Fruit fly (Drosophila melanogaster): ENCODE measurements around the gene cas.
A peak's percentile ranks its signal among the peaks of the same experiment; 100 is the strongest.

The cas gene

dm6 chr3R:5685269-5686048 lies 31.1 kb downstream of the cas start, which contains the start of the genes Rab23 and plx:
Gene Rab23 (minus strand): TSS chr3R:5685434.
Gene plx (plus strand): TSS chr3R:5685855.
- no peak for TF ChIP-seq CG14860 (GFP tag; IDR thresholded peaks at IDR 0.05; ENCODE audit: partially characterized antibody)
- TF ChIP-seq gem (tag; optimal IDR thresholded peaks at IDR 0.05) = peak; percentile 27
- no peak for TF ChIP-seq NC2β (GFP tag; optimal IDR thresholded peaks at IDR 0.05)
- TF ChIP-seq Hmx (GFP tag; optimal IDR thresholded peaks at IDR 0.05) = no peak
- TF ChIP-seq Gug (GFP tag; IDR thresholded peaks at IDR 0.05) = no peak
- TF ChIP-seq CG17612 (GFP tag; IDR thresholded peaks at IDR 0.05) = no peak
- TF ChIP-seq CG34376 (GFP tag; optimal IDR thresholded peaks at IDR 0.05) = no peak
- no peak for TF ChIP-seq CG32532 (GFP tag; IDR thresholded peaks at IDR 0.05)
- TF ChIP-seq ase (GFP tag; IDR thresholded peaks at IDR 0.05) = no peak
- TF ChIP-seq Bteb2 (GFP tag; optimal IDR thresholded peaks at IDR 0.05) = no peak
- TF ChIP-seq oc (tag; optimal IDR thresholded peaks at IDR 0.05) = no peak
- no peak for TF ChIP-seq CG1832 (GFP tag; optimal IDR thresholded peaks at IDR 0.05)
- no peak for TF ChIP-seq pros (GFP tag; optimal IDR thresholded peaks at IDR 0.05)
- no peak for TF ChIP-seq stc (GFP tag; IDR thresholded peaks at IDR 0.05)
- no peak for TF ChIP-seq dpn (GFP tag; optimal IDR thresholded peaks at IDR 0.05)
- TF ChIP-seq cwo (GFP tag; optimal IDR thresholded peaks at IDR 0.05) = no peak
- peak; percentile 27 for TF ChIP-seq Abd-B (GFP tag; optimal IDR thresholded peaks at IDR 0.05)
- peak; percentile 41; the same call in 1 of the 2 replicates for TF ChIP-seq bbx (GFP tag; IDR thresholded peaks at IDR 0.05; ENCODE audit: partially characterized antibody)
- no peak for TF ChIP-seq sens-2 (GFP tag; IDR thresholded peaks at IDR 0.05)
- peak; percentile 93 for TF ChIP-seq pzg (GFP tag; optimal IDR thresholded peaks at IDR 0.05)
- TF ChIP-seq CG11723 (GFP tag; optimal IDR thresholded peaks at IDR 0.05) = no peak
- TF ChIP-seq CG6272 (GFP tag; IDR thresholded peaks at IDR 0.05) = no peak
- TF ChIP-seq trem (tag; optimal IDR thresholded peaks at IDR 0.05) = peak; percentile 39
- no peak for TF ChIP-seq CG7271 (tag; optimal IDR thresholded peaks at IDR 0.05)
- no peak for TF ChIP-seq CG9215 (GFP tag; IDR thresholded peaks at IDR 0.05)
- no peak for TF ChIP-seq sima (GFP tag; optimal IDR thresholded peaks at IDR 0.05)
- peak; percentile 49 for TF ChIP-seq CoRest (tag; optimal IDR thresholded peaks at IDR 0.05)
- no peak for TF ChIP-seq dimm (GFP tag; IDR thresholded peaks at IDR 0.05)
- TF ChIP-seq Hr3 (GFP tag; optimal IDR thresholded peaks at IDR 0.05) = no peak
- no peak for TF ChIP-seq CG3726 (GFP tag; IDR thresholded peaks at IDR 0.05)
- no peak for TF ChIP-seq ham (GFP tag; IDR thresholded peaks at IDR 0.05)
- TF ChIP-seq CHES-1-like (GFP tag; optimal IDR thresholded peaks at IDR 0.05) = no peak
- TF ChIP-seq aop (GFP tag; IDR thresholded peaks at IDR 0.05) = no peak
- TF ChIP-seq CG14667 (GFP tag; IDR thresholded peaks at IDR 0.05) = no peak
- TF ChIP-seq Optix (GFP tag; IDR thresholded peaks at IDR 0.05) = no peak
- no peak for TF ChIP-seq CG10321 (GFP tag; IDR thresholded peaks at IDR 0.05)
- TF ChIP-seq run (tag; optimal IDR thresholded peaks at IDR 0.05) = no peak
- no peak for TF ChIP-seq fd102C (GFP tag; optimal IDR thresholded peaks at IDR 0.05)
- peak; percentile 67 for TF ChIP-seq CG1603 (tag; optimal IDR thresholded peaks at IDR 0.05)
- TF ChIP-seq so (GFP tag; IDR thresholded peaks at IDR 0.05) = no peak
- TF ChIP-seq Dref (GFP tag; IDR thresholded peaks at IDR 0.05) = peak; percentile 46
- TF ChIP-seq Awh (GFP tag; IDR thresholded peaks at IDR 0.05) = no peak
- TF ChIP-seq hth (optimal IDR thresholded peaks at IDR 0.05) = no peak
- TF ChIP-seq CG3065 (GFP tag; optimal IDR thresholded peaks at IDR 0.05) = no peak
- no peak for TF ChIP-seq caup (GFP tag; optimal IDR thresholded peaks at IDR 0.05; ENCODE audit: severe bottlenecking)
- TF ChIP-seq CG6791 (GFP tag; IDR thresholded peaks at IDR 0.05; ENCODE audit: partially characterized antibody) = no peak
- no peak for TF ChIP-seq tup (GFP tag; optimal IDR thresholded peaks at IDR 0.05)
- TF ChIP-seq CG3407 (GFP tag; optimal IDR thresholded peaks at IDR 0.05) = no peak
- TF ChIP-seq Xrp1 (GFP tag; IDR thresholded peaks at IDR 0.05) = no peak
- TF ChIP-seq Hey (tag; optimal IDR thresholded peaks at IDR 0.05) = no peak

Data from whole organism, embryonic.